Fruit fly (Drosophila melanogaster): ENCODE data around the gene CG7377.

Gene CG7377

dm6 chr3L:11636829-11637228, 47.3 kb downstream of the CG7377 start (continued):
- TF ChIP-seq CG16779 (tag; optimal IDR thresholded peaks at IDR 0.05) (no peak), spab (GFP tag; optimal IDR thresholded peaks at IDR 0.05) (no peak), Hr38 (GFP tag; optimal IDR thresholded peaks at IDR 0.05) (no peak), CG6808 (GFP tag; optimal IDR thresholded peaks at IDR 0.05) (peak; percentile 1), Sox14 (GFP tag; optimal IDR thresholded peaks at IDR 0.05) (no peak), Eip75B (GFP tag; optimal IDR thresholded peaks at IDR 0.05) (no peak), Gug (GFP tag; IDR thresholded peaks at IDR 0.05) (peak; percentile 43; the same call in 1 of the 2 replicates), fd85E (GFP tag; optimal IDR thresholded peaks at IDR 0.05) (no peak), dsx (GFP tag; optimal IDR thresholded peaks at IDR 0.05; ENCODE audit: poor library complexity, severe bottlenecking) (no peak), acj6 (GFP tag; optimal IDR thresholded peaks at IDR 0.05) (peak; percentile 14), eg (GFP tag; IDR thresholded peaks at IDR 0.05) (peak; percentile 66; the same call in 1 of the 3 replicates), CG8319 (GFP tag; optimal IDR thresholded peaks at IDR 0.05) (no peak), pdm3 (GFP tag; optimal IDR thresholded peaks at IDR 0.05) (no peak), CG9139 (GFP tag; optimal IDR thresholded peaks at IDR 0.05) (no peak), Smox (GFP tag; optimal IDR thresholded peaks at IDR 0.05) (no peak), dac (GFP tag; optimal IDR thresholded peaks at IDR 0.05) (no peak), CG1621 (tag; optimal IDR thresholded peaks at IDR 0.05) (no peak), OdsH (GFP tag; optimal IDR thresholded peaks at IDR 0.05) (no peak), ss (GFP tag; optimal IDR thresholded peaks at IDR 0.05) (no peak), Hr4 (GFP tag; optimal IDR thresholded peaks at IDR 0.05) (no peak), cyc (GFP tag; optimal IDR thresholded peaks at IDR 0.05) (no peak), CG31627 (GFP tag; optimal IDR thresholded peaks at IDR 0.05) (no peak), esn (GFP tag; optimal IDR thresholded peaks at IDR 0.05) (no peak), topi (GFP tag; optimal IDR thresholded peaks at IDR 0.05) (no peak), lz (GFP tag; optimal IDR thresholded peaks at IDR 0.05) (no peak), Eip78C (GFP tag) (no peak)
